Worm (Caenorhabditis elegans): ENCODE measurements around the gene Y45F10C.2.

- TF ChIP-seq che-1 (tag; optimal IDR thresholded peaks at IDR 0.05) (no peak), pha-4 (tag; optimal IDR thresholded peaks at IDR 0.05) (no peak), tbx-2 (tag; optimal IDR thresholded peaks at IDR 0.05) (peak; percentile 65), madf-2 (tag; optimal IDR thresholded peaks at IDR 0.05) (no peak), odd-2 (tag; optimal IDR thresholded peaks at IDR 0.05) (no peak), rnt-1 (tag; optimal IDR thresholded peaks at IDR 0.05) (peak; percentile 87), hlh-15 (tag; optimal IDR thresholded peaks at IDR 0.05) (no peak), nfya-1 (tag; optimal IDR thresholded peaks at IDR 0.05) (peak; percentile 87), hlh-13 (GFP tag; optimal IDR thresholded peaks at IDR 0.05) (no peak)
These were observed 41.5 kb upstream of the Y45F10C.2 start, which contains the start of gene tlp-1 for ce11 chrIV:13703828-13704425.
